Worm (Caenorhabditis elegans): ENCODE data around the gene npr-22.
A peak's percentile ranks its signal among the peaks of the same experiment; 100 is the strongest.

npr-22 gene

ce11 chrIV:8559132-8559531, at the start of gene npr-22:
TSS of gene npr-22 (plus strand) at chrIV:8559432.
- TF ChIP-seq Y55F3AM.14 (GFP tag; optimal IDR thresholded peaks at IDR 0.05) (no peak), unc-55 (GFP tag; optimal IDR thresholded peaks at IDR 0.05) (no peak), ceh-82 (tag; optimal IDR thresholded peaks at IDR 0.05) (no peak), egl-27 (tag; optimal IDR thresholded peaks at IDR 0.05) (no peak), nhr-21 (tag; optimal IDR thresholded peaks at IDR 0.05) (no peak), nhr-12 (tag; optimal IDR thresholded peaks at IDR 0.05) (no peak), ZK546.5 (tag; optimal IDR thresholded peaks at IDR 0.05) (no peak), zag-1 (tag; optimal IDR thresholded peaks at IDR 0.05) (no peak), blmp-1 (tag; optimal IDR thresholded peaks at IDR 0.05; ENCODE audit: insufficient read depth) (no peak), nhr-10 (tag; optimal IDR thresholded peaks at IDR 0.05) (no peak), skn-1 (tag; optimal IDR thresholded peaks at IDR 0.05) (no peak), peb-1 (tag; optimal IDR thresholded peaks at IDR 0.05) (no peak), nhr-237 (tag; optimal IDR thresholded peaks at IDR 0.05) (no peak), aly-2 (tag; optimal IDR thresholded peaks at IDR 0.05) (no peak), alr-1 (tag; optimal IDR thresholded peaks at IDR 0.05) (no peak), nhr-129 (tag; optimal IDR thresholded peaks at IDR 0.05) (no peak), lin-11 (tag; optimal IDR thresholded peaks at IDR 0.05) (no peak), ztf-1 (GFP tag; conservative IDR thresholded peaks at IDR 0.05) (no peak), nhr-77 (tag; optimal IDR thresholded peaks at IDR 0.05) (no peak), lsy-2 (tag; optimal IDR thresholded peaks at IDR 0.05) (no peak)

- TF ChIP-seq snpc-4 (tag; optimal IDR thresholded peaks at IDR 0.05) = peak; percentile 26
- peak; percentile 92 for TF ChIP-seq fos-1 (tag; optimal IDR thresholded peaks at IDR 0.05)
- no peak for TF ChIP-seq mdl-1 (tag; optimal IDR thresholded peaks at IDR 0.05)
- TF ChIP-seq nhr-129 (tag; optimal IDR thresholded peaks at IDR 0.05) = peak; percentile 20
These were observed 48.7 kb upstream of the npr-22 start, which contains the start of gene tag-77 for ce11 chrIV:8510534-8510933. TSS of gene tag-77 (minus strand) at chrIV:8510548.

- no peak for TF ChIP-seq sem-4 (tag; optimal IDR thresholded peaks at IDR 0.05)
- no peak for TF ChIP-seq mdl-1 (tag; optimal IDR thresholded peaks at IDR 0.05)
- no peak for TF ChIP-seq ceh-82 (tag; optimal IDR thresholded peaks at IDR 0.05)
- peak; percentile 67 for TF ChIP-seq unc-55 (GFP tag; optimal IDR thresholded peaks at IDR 0.05)
- no peak for TF ChIP-seq alr-1 (tag; optimal IDR thresholded peaks at IDR 0.05)
- TF ChIP-seq snpc-4 (tag; optimal IDR thresholded peaks at IDR 0.05) = peak; percentile 17
- no peak for TF ChIP-seq nhr-237 (tag; optimal IDR thresholded peaks at IDR 0.05)
- no peak for TF ChIP-seq aly-2 (tag; optimal IDR thresholded peaks at IDR 0.05)
- TF ChIP-seq elt-3 (tag; optimal IDR thresholded peaks at IDR 0.05) = no peak
- TF ChIP-seq nhr-25 (tag; optimal IDR thresholded peaks at IDR 0.05) = no peak
- TF ChIP-seq egl-27 (tag; optimal IDR thresholded peaks at IDR 0.05) = no peak
- no peak for TF ChIP-seq mab-5 (tag; optimal IDR thresholded peaks at IDR 0.05)
- no peak for TF ChIP-seq unc-39 (tag; optimal IDR thresholded peaks at IDR 0.05)
- no peak for TF ChIP-seq lin-11 (tag; optimal IDR thresholded peaks at IDR 0.05)
- no peak for TF ChIP-seq ztf-1 (GFP tag; conservative IDR thresholded peaks at IDR 0.05)
- no peak for TF ChIP-seq nhr-11 (tag; optimal IDR thresholded peaks at IDR 0.05)
- no peak for TF ChIP-seq Y55F3AM.14 (GFP tag; optimal IDR thresholded peaks at IDR 0.05)
- no peak for TF ChIP-seq R02D3.7 (tag; optimal IDR thresholded peaks at IDR 0.05)
- no peak for TF ChIP-seq peb-1 (tag; optimal IDR thresholded peaks at IDR 0.05)
- no peak for TF ChIP-seq nhr-10 (tag; optimal IDR thresholded peaks at IDR 0.05)
- TF ChIP-seq nhr-77 (tag; optimal IDR thresholded peaks at IDR 0.05) = no peak
- no peak for TF ChIP-seq ama-1 (optimal IDR thresholded peaks at IDR 0.05)
- TF ChIP-seq ztf-4 (tag; optimal IDR thresholded peaks at IDR 0.05) = no peak
- TF ChIP-seq nhr-12 (tag; optimal IDR thresholded peaks at IDR 0.05) = no peak
- TF ChIP-seq lin-39 (tag; optimal IDR thresholded peaks at IDR 0.05) = no peak
- TF ChIP-seq nhr-129 (tag; optimal IDR thresholded peaks at IDR 0.05) = peak; percentile 17
- peak; percentile 33 for TF ChIP-seq crh-2 (tag; optimal IDR thresholded peaks at IDR 0.05)
- peak; percentile 2 for TF ChIP-seq sma-3 (GFP tag; optimal IDR thresholded peaks at IDR 0.05)
- TF ChIP-seq ztf-11 (tag; optimal IDR thresholded peaks at IDR 0.05) = no peak
- TF ChIP-seq nhr-23 (tag; optimal IDR thresholded peaks at IDR 0.05) = no peak
- no peak for TF ChIP-seq ceh-16 (tag; optimal IDR thresholded peaks at IDR 0.05)
- no peak for TF ChIP-seq skn-1 (tag; optimal IDR thresholded peaks at IDR 0.05)
- TF ChIP-seq blmp-1 (tag; optimal IDR thresholded peaks at IDR 0.05; ENCODE audit: insufficient read depth) = no peak
- no peak for TF ChIP-seq ZK546.5 (tag; optimal IDR thresholded peaks at IDR 0.05)
- peak; percentile 14 for TF ChIP-seq fos-1 (tag; optimal IDR thresholded peaks at IDR 0.05)
- TF ChIP-seq gmeb-1 (tag; optimal IDR thresholded peaks at IDR 0.05) = peak; percentile 82
- TF ChIP-seq zag-1 (tag; optimal IDR thresholded peaks at IDR 0.05) = no peak
- no peak for TF ChIP-seq unc-62 (GFP tag; optimal IDR thresholded peaks at IDR 0.05)
- no peak for TF ChIP-seq nhr-21 (tag; optimal IDR thresholded peaks at IDR 0.05)
- no peak for TF ChIP-seq sma-9 (GFP tag; optimal IDR thresholded peaks at IDR 0.05)
- no peak for TF ChIP-seq sma-9 (tag; optimal IDR thresholded peaks at IDR 0.05)
- TF ChIP-seq C34F6.9 (tag; optimal IDR thresholded peaks at IDR 0.05) = peak; percentile 45
- TF ChIP-seq F13H6.1 (tag; optimal IDR thresholded peaks at IDR 0.05) = no peak
- TF ChIP-seq lin-13 (GFP tag; optimal IDR thresholded peaks at IDR 0.05) = peak; percentile 48
- no peak for TF ChIP-seq nhr-6 (tag; optimal IDR thresholded peaks at IDR 0.05)
- TF ChIP-seq lsy-2 (tag; optimal IDR thresholded peaks at IDR 0.05) = peak in 1 of 2 experiments; percentile 70
These were observed 48.2 kb upstream of the npr-22 start, which contains the start of gene mes-6 for ce11 chrIV:8511056-8511455. TSS of gene mes-6 (plus strand) at chrIV:8511284.

Measured in whole organism, L2 larva.